Worm (Caenorhabditis elegans) whole organism, early embryonic: ENCODE results near the gene K02A6.3.

Experiments
- B0310.2 ChIP-seq: sonication (generic microtip); optimal IDR thresholded peaks from 2 replicates; lab custom pipeline; 2016; ENCODE audit warnings: mild to moderate bottlenecking, missing genetic modification characterization, missing compliant biosample characterization
- F13C5.2 ChIP-seq: sonication (generic microtip); optimal IDR thresholded peaks from 2 replicates; lab custom pipeline; 2017; ENCODE audit warnings: mild to moderate bottlenecking, missing genetic modification characterization, inconsistent platforms, missing compliant biosample characterization
- aly-1 ChIP-seq: sonication (generic microtip); optimal IDR thresholded peaks from 2 replicates; lab custom pipeline; 2016; ENCODE audit warnings: missing genetic modification characterization, missing compliant biosample characterization
- ama-1 ChIP-seq: fragments of 150-350 bp; optimal IDR thresholded peaks from 2 replicates; lab custom pipeline; 2014
- ceh-13 ChIP-seq: fragments of 200-800 bp; sonication (Bioruptor generic); optimal IDR thresholded peaks from 2 replicates; lab custom pipeline; 2018; ENCODE audit warnings: mild to moderate bottlenecking, missing genetic modification characterization, missing compliant biosample characterization
- ceh-36 ChIP-seq: sonication (generic microtip); optimal IDR thresholded peaks from 2 replicates; lab custom pipeline; 2016; ENCODE audit warnings: missing genetic modification characterization, inconsistent platforms, missing compliant biosample characterization
- ets-7 ChIP-seq: sonication (generic microtip); optimal IDR thresholded peaks from 2 replicates; lab custom pipeline; 2016; ENCODE audit warnings: missing genotype, missing genetic modification characterization, missing compliant biosample characterization
- flt-1 ChIP-seq: fragments of 200-800 bp; sonication (Bioruptor generic); IDR thresholded peaks from 2 replicates; pipeline ENCODE4 v1.3.6; 2022; ENCODE audit warnings: missing genetic modification characterization, missing compliant biosample characterization
- hmbx-1 ChIP-seq: sonication (generic microtip); optimal IDR thresholded peaks from 2 replicates; lab custom pipeline; 2016; ENCODE audit warnings: mild to moderate bottlenecking, missing genetic modification characterization, missing compliant biosample characterization
- hmg-4 ChIP-seq: fragments of 200-800 bp; sonication (Bioruptor generic); optimal IDR thresholded peaks from 2 replicates; lab custom pipeline; 2018; ENCODE audit warnings: mild to moderate bottlenecking, missing genetic modification characterization, missing compliant biosample characterization
- hnd-1 ChIP-seq: sonication (generic microtip); optimal IDR thresholded peaks from 2 replicates; lab custom pipeline; 2016; ENCODE audit warnings: missing genetic modification characterization, missing compliant biosample characterization
- pes-1 ChIP-seq: fragments of 200-800 bp; sonication (Bioruptor generic); IDR thresholded peaks from 2 replicates; pipeline ENCODE4 v1.3.6; 2022; ENCODE audit warnings: missing genetic modification reagents, missing genetic modification characterization, missing compliant biosample characterization
- scrt-1 ChIP-seq: fragments of 200-800 bp; sonication (Bioruptor generic); IDR thresholded peaks from 2 replicates; pipeline ENCODE4 v1.3.6; 2022; ENCODE audit warnings: missing genetic modification characterization, missing compliant biosample characterization
- sea-1 ChIP-seq: fragments of 200-800 bp; sonication (Bioruptor generic); conservative IDR thresholded peaks from 2 replicates; pipeline ENCODE4 v1.3.6; 2022; ENCODE audit warnings: missing genetic modification characterization, missing compliant biosample characterization
- tbx-11 ChIP-seq: fragments of 200-800 bp; sonication (Bioruptor generic); IDR thresholded peaks from 2 replicates; pipeline ENCODE4 v1.3.6; 2022; ENCODE audit warnings: missing genetic modification characterization, missing compliant biosample characterization
- tbx-37 ChIP-seq: fragments of 200-800 bp; sonication (Bioruptor generic); conservative IDR thresholded peaks from 2 replicates; pipeline ENCODE4 v1.3.6; 2022; ENCODE audit warnings: missing genetic modification reagents, missing genetic modification characterization, missing compliant biosample characterization
- tra-4 ChIP-seq: sonication (generic microtip); optimal IDR thresholded peaks from 2 replicates; lab custom pipeline; 2017; ENCODE audit warnings: missing genetic modification characterization, missing compliant biosample characterization

The K02A6.3 gene

DNA sequence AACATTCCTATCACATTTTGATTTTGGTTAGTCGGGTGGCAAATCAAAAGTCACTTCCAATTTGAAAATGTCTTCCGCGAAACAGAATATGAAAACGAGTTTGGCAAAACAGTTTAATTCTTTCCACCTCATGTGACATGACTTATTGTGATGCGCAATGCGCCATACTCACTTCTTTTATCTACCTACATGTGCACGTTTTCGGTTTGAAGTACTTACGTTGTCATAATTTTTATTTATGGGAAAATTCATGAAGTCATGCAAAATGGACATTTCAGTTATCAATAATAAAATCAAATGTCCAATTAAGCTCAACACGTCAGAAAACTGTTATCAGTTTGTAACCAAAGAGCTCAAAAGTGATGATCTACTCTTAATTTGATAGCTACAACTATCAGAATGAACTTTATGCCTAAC, 6.9 kb upstream of the K02A6.3 start:
- TF ChIP-seq tbx-11 (no peak), ets-7 (tag; lab: Kevin White, UChicago) (no peak), hnd-1 (tag; lab: Kevin White, UChicago) (no peak), tra-4 (no peak), B0310.2 (no peak), flt-1 (GFP tag; lab: Robert Waterston, UW) (no peak), ceh-36 (tag; lab: Kevin White, UChicago) (no peak), sea-1 (no peak), tbx-37 (GFP tag; lab: Robert Waterston, UW) (no peak), aly-1 (tag; lab: Kevin White, UChicago) (no peak), pes-1 (no peak), F13C5.2 (no peak), hmbx-1 (no peak), ceh-13 (GFP tag; lab: Kevin White, UChicago) (no peak), hmg-4 (no peak), scrt-1 (GFP tag; lab: Robert Waterston, UW) (no peak)

DNA sequence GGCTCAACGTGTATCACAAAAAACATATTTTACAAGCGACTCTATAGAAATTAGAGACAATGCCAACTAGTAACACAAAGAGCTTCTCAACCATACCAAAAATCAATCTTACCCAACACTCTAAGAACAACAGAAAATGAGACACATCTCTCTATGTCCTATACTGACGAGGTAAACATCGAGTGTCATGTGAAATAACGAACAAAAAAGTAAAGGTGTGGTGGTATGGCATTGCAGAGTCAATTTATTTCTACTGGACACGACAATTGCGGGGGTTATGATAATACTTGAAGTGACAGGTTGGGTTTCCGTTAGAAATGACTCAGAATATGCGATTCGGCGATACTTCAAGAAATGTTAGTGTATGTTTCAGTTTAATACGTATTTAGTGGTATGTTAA, 4.8 kb upstream of the K02A6.3 start:
- no peak for TF ChIP-seq B0310.2
- no peak for TF ChIP-seq aly-1 (tag; lab: Kevin White, UChicago)
- no peak for TF ChIP-seq ama-1 (lab: Kevin White, UChicago)
- no peak for TF ChIP-seq flt-1 (GFP tag; lab: Robert Waterston, UW)
- TF ChIP-seq hmbx-1: no peak

DNA sequence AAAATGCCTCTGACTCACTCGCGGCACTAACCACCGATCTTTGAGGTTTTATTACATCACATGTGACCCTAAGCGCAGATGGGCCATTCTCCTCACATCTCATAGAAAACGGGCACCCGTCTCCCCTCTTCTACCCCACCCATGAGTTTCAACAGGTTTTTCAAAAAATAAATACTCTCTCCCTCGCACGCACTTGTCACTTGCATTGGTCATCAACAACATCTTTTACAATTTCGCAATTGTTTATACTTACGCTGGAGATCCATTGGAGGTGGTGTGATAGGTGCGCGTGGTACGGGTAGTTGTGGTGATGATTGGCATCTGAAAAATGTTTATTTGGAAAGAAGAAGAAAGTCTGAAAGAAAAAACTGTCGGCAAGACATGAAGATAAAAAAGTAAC, 4.3 kb upstream of the K02A6.3 start, which contains the start of gene M60.4:
M60.4 (minus strand) TSS at position 321 of the 400 bp plus-strand sequence.
- TF ChIP-seq ets-7 (tag; lab: Kevin White, UChicago): no peak

DNA sequence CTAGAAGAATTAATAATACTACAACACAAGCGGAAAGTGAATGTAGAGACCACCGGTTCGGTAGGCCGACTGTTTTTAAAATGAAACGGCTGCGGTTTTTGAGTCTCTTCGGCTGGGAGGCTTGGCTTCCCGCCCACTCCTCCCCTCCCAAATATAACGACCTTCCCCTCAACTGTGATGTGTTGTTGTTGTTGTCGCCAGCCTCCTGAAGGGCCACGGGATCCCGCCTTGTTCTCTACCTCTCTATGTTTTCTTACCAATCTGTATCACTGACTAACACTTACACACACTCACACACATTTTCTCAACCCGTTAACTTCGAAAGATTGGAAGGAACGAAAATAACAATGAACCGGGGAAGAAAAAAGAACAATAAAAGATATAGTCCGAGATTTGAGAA, 1.8 kb upstream of the K02A6.3 start:
- TF ChIP-seq tra-4 (no peak), B0310.2 (no peak), sea-1 (no peak), hmg-4 (no peak), hmbx-1 (no peak), flt-1 (GFP tag; lab: Robert Waterston, UW) (no peak), ceh-36 (tag; lab: Kevin White, UChicago) (no peak), F13C5.2 (no peak), hnd-1 (tag; lab: Kevin White, UChicago) (no peak), ceh-13 (GFP tag; lab: Kevin White, UChicago) (no peak), pes-1 (no peak), ama-1 (lab: Kevin White, UChicago) (no peak), scrt-1 (GFP tag; lab: Robert Waterston, UW) (no peak), ets-7 (tag; lab: Kevin White, UChicago) (no peak), tbx-37 (GFP tag; lab: Robert Waterston, UW) (no peak), tbx-11 (no peak), aly-1 (tag; lab: Kevin White, UChicago) (no peak)

DNA sequence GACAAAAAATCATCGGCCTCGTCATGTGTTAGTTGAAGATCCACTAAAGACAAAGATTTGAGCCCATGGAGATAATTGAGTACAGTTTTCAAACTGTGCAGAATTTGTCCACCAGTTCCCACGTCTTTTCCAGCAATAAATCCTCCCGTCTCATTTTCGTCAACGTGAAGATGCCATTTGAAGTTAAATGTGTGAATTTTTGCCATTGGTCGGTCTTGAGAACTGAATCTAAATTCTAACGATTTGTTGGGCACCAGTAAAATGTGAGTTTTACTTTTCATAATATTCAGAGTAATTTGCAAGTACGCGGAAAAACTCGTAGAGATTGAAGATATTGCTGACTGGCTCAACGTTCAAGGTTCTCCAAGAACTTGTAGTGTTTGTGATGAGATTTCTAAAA, 1.2 kb downstream of the K02A6.3 start:
- TF ChIP-seq hmbx-1 (no peak), tbx-37 (GFP tag; lab: Robert Waterston, UW) (no peak), F13C5.2 (no peak), flt-1 (GFP tag; lab: Robert Waterston, UW) (no peak), tbx-11 (no peak), tra-4 (no peak), B0310.2 (no peak), ceh-36 (tag; lab: Kevin White, UChicago) (no peak)

DNA sequence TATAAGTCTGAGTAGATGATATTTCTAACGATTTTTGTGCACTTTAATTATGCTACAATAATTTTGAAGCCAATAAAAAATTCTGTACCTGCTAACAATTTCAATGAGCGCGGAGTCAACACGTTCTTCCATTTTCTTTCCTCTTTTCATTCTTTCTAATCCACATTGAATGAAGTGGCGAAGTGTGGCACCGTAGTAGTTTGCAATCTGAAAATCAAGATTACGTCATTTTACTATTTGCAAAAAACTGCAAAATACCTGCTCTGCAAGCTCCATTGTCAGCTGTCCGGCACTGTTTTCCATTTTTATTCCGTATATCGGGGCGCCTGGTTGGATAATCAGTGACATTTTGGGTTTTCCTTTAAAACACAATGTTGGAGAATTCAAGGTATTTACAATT, 2.5 kb downstream of the K02A6.3 start:
- TF ChIP-seq sea-1: no peak
- TF ChIP-seq hnd-1 (tag; lab: Kevin White, UChicago): no peak
- TF ChIP-seq scrt-1 (GFP tag; lab: Robert Waterston, UW): no peak
- no peak for TF ChIP-seq hmbx-1
- TF ChIP-seq ets-7 (tag; lab: Kevin White, UChicago): no peak
- TF ChIP-seq B0310.2: no peak
- TF ChIP-seq ceh-13 (GFP tag; lab: Kevin White, UChicago): no peak
- no peak for TF ChIP-seq tra-4
- no peak for TF ChIP-seq hmg-4
- no peak for TF ChIP-seq flt-1 (GFP tag; lab: Robert Waterston, UW)
- no peak for TF ChIP-seq ama-1 (lab: Kevin White, UChicago)
- no peak for TF ChIP-seq tbx-11
- TF ChIP-seq pes-1: no peak

DNA sequence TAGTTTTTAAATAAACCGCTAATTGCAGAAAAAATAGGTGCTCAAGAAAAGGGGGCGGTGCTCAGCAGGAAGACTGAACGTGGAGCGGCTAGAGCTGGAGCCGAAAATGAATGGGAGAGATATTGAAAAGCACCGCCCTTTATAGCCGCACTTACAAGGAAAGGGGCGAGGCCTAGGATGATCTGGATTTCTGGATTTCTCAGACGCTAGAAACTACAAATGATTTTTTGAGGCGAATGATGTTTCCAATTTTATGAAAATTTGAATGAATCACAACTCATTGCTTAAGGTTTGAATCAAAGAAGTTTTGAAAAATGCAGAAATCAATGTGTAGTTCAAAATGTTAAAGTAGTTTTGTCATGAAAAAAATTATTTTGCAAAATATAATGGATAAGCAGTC, 6.8 kb downstream of the K02A6.3 start, which contains the start of gene K02A6.2:
K02A6.2 (minus strand) TSS at position 101 of the 400 bp plus-strand sequence.
- TF ChIP-seq F13C5.2 (no peak), ceh-36 (tag; lab: Kevin White, UChicago) (no peak), ama-1 (lab: Kevin White, UChicago) (no peak), flt-1 (GFP tag; lab: Robert Waterston, UW) (no peak), tra-4 (no peak), ets-7 (tag; lab: Kevin White, UChicago) (no peak), pes-1 (no peak), ceh-13 (GFP tag; lab: Kevin White, UChicago) (no peak), tbx-11 (no peak), aly-1 (tag; lab: Kevin White, UChicago) (no peak), B0310.2 (no peak)

DNA sequence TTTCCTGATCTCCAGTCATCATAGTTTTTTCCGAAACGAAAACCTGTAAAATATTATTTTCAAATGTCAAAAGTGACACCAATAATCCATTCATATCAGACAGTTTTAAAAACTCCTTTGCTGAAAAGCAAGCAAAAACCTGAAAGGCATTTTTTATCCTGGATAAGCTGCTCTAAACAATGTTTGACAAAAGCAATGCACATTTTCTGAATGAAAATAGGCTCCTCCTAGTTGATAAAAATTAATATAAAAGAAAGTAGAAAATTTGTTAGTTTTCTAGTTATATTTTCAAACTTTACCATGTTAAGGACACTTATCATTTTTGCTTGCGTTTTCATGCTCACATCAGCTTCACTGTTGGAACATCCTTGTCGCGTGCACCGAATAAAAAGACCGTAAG, 12.3 kb downstream of the K02A6.3 start, which contains the start of gene K02A6.1:
K02A6.1 (plus strand) TSS at position 301 of the 400 bp plus-strand sequence.
- TF ChIP-seq hmg-4 (no peak), F13C5.2 (no peak), aly-1 (tag; lab: Kevin White, UChicago) (no peak)

DNA sequence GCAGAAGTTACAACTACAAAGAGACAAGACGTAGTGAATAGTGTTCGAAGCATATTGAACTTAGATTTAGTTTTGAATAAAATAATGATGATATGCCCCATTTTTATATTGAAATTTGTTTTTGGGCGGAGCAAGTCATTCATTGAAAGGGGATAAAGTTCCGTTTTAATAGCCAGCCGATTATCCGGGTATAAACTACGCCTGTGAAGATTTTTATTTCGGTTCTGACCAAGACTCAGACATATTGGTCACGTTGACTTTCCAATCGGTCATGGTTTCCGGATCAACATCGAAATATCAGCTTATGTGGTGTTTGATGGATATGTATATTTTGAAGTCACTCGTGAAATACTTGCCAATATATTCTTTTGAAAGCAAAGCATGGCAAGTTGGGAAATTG, 13.1 kb downstream of the K02A6.3 start, which contains the start of gene K02A6.4:
K02A6.4 (minus strand) TSS at position 101 of the 400 bp plus-strand sequence.
- TF ChIP-seq flt-1 (GFP tag; lab: Robert Waterston, UW) (no peak), hmbx-1 (no peak), tbx-37 (GFP tag; lab: Robert Waterston, UW) (no peak), ceh-13 (GFP tag; lab: Kevin White, UChicago) (no peak)
